Worm (Caenorhabditis elegans): Measurements from ENCODE around the gene pqe-1.

Gene pqe-1

DNA sequence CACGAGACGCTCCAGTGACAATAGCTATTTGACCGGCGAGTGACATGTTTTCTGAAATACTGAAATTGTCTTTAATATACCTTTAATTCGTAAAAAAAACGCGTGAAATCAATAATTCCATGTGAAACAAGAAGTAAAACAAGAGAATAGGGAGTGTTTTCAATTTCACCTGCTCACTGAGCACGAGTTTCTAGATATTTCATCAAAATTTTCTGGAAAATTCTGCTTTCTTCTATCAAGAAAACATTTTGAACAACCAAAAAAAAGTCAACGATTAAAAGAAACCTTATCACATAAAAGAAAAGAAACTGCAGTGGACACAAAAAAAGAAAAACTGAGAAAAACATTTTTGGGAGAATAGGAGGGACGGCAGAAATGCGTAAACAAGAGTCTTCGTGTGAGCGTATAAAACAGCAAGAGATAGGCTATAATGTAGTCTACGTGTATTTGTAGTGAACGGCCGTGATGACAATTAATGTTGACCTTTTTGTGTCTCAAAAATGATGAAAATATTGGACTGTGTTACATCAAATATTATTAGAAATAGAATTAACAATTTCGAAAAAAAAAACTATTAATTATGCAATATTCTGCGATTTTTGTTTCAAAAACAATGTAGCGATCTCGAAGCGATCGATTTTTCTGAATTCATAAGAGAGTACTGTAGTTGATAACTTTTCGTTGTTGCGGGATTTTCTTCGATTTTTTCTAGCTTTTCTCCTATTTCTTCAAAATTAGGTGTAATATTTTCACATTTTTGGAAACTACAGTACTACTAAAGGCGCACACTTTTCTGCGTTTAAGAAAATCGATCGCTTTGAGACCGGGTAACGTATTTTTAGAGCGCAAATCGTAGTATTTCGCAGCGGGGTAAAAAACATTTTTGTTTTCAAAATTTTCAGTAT, 57.2 kb downstream of the pqe-1 start, which contains the start of gene dhs-9:
dhs-9 (minus strand) TSS at position 51 of the 905 bp plus-strand sequence.
- TF ChIP-seq attf-5 (GFP tag; optimal IDR thresholded peaks at IDR 0.05) (peak; percentile 18), unc-62 (GFP tag; optimal IDR thresholded peaks at IDR 0.05) (no peak), die-1 (tag; optimal IDR thresholded peaks at IDR 0.05) (no peak), egl-18 (GFP tag; IDR thresholded peaks at IDR 0.05) (no peak), ztf-28 (GFP tag; IDR thresholded peaks at IDR 0.05) (no peak), cebp-1 (GFP tag; IDR thresholded peaks at IDR 0.05) (no peak), cebp-1 (tag; optimal IDR thresholded peaks at IDR 0.05) (peak; percentile 12), sea-2 (GFP tag; IDR thresholded peaks at IDR 0.05) (no peak), F52B5.7 (tag; optimal IDR thresholded peaks at IDR 0.05) (no peak), nfyb-1 (GFP tag; IDR thresholded peaks at IDR 0.05) (peak; percentile 58; the same call in 1 of the 2 replicates), ceh-79 (tag; optimal IDR thresholded peaks at IDR 0.05) (no peak), let-607 (tag; optimal IDR thresholded peaks at IDR 0.05) (no peak), bed-2 (GFP tag; IDR thresholded peaks at IDR 0.05) (no peak), dpl-1 (GFP tag; optimal IDR thresholded peaks at IDR 0.05) (no peak), snpc-1.3 (tag; optimal IDR thresholded peaks at IDR 0.05; ENCODE audit: insufficient read depth) (no peak), tbx-9 (tag; optimal IDR thresholded peaks at IDR 0.05; ENCODE audit: borderline replicate concordance) (no peak), lin-40 (tag; optimal IDR thresholded peaks at IDR 0.05) (peak; percentile 34), ceh-91 (GFP tag; IDR thresholded peaks at IDR 0.05) (no peak), nhr-80 (tag; optimal IDR thresholded peaks at IDR 0.05) (peak; percentile 51), gei-17 (GFP tag; optimal IDR thresholded peaks at IDR 0.05) (no peak), cebp-2 (GFP tag; IDR thresholded peaks at IDR 0.05) (no peak), lin-35 (GFP tag; optimal IDR thresholded peaks at IDR 0.05) (no peak), F10E7.11 (tag; optimal IDR thresholded peaks at IDR 0.05) (no peak), ekl-4 (GFP tag; IDR thresholded peaks at IDR 0.05) (no peak), B0035.1 (tag; optimal IDR thresholded peaks at IDR 0.05) (no peak), ama-1 (optimal IDR thresholded peaks at IDR 0.05) (no peak), ama-1 (GFP tag; optimal IDR thresholded peaks at IDR 0.05) (no peak), mcd-1 (GFP tag; IDR thresholded peaks at IDR 0.05) (no peak), lsl-1 (GFP tag; optimal IDR thresholded peaks at IDR 0.05) (no peak), repo-1 (tag; optimal IDR thresholded peaks at IDR 0.05) (peak; percentile 68), Y95B8A.8 (GFP tag; IDR thresholded peaks at IDR 0.05) (no peak), ceh-40 (GFP tag; IDR thresholded peaks at IDR 0.05) (no peak), tbp1 (GFP tag; optimal IDR thresholded peaks at IDR 0.05) (no peak), nhr-120 (GFP tag; IDR thresholded peaks at IDR 0.05) (no peak), akir-1 (GFP tag; optimal IDR thresholded peaks at IDR 0.05) (no peak), egrh-3 (GFP tag; IDR thresholded peaks at IDR 0.05) (no peak), hmg-20 (GFP tag; IDR thresholded peaks at IDR 0.05) (no peak), him-1 (tag; optimal IDR thresholded peaks at IDR 0.05) (peak; percentile 20), snpc-4 (GFP tag; optimal IDR thresholded peaks at IDR 0.05) (no peak), snpc-4 (tag; optimal IDR thresholded peaks at IDR 0.05) (no peak), pha-4 (tag; optimal IDR thresholded peaks at IDR 0.05) (peak; percentile 32), hlh-26 (GFP tag; conservative IDR thresholded peaks at IDR 0.05) (no peak), xnd-1 (tag; optimal IDR thresholded peaks at IDR 0.05) (no peak), somi-1 (GFP tag; optimal IDR thresholded peaks at IDR 0.05) (no peak), F39B2.1 (GFP tag; IDR thresholded peaks at IDR 0.05) (no peak), snpc-1.1 (tag; optimal IDR thresholded peaks at IDR 0.05; ENCODE audit: insufficient read depth) (no peak), lsy-27 (tag; optimal IDR thresholded peaks at IDR 0.05; ENCODE audit: borderline replicate concordance, insufficient read depth) (no peak)

Measured in whole organism, young adult.